Fruit fly (Drosophila melanogaster) whole organism, prepupa: ENCODE results near the gene Alms1b.
A peak's percentile ranks its signal among the peaks of the same experiment; 100 is the strongest.

ENCODE experiments used
- CG10631 ChIP-seq: fragments of 200-800 bp; sonication (Bioruptor generic); optimal IDR thresholded peaks from 2 replicates; lab custom pipeline; 2016; ENCODE audit warnings: missing biosample characterization, missing genetic modification characterization
- CG10669 ChIP-seq: fragments of 200-800 bp; sonication (Bioruptor generic); optimal IDR thresholded peaks from 3 replicates; lab custom pipeline; 2018; ENCODE audit warnings: missing biosample characterization, mild to moderate bottlenecking, missing genetic modification characterization, moderate library complexity
- CG11294 ChIP-seq: fragments of 200-800 bp; sonication (Bioruptor generic); IDR thresholded peaks from 2 replicates; pipeline ENCODE4 v1.3.6; 2022; ENCODE audit warnings: missing biosample characterization, missing genetic modification characterization
- CG11762 ChIP-seq: fragments of 200-800 bp; sonication (Bioruptor generic); optimal IDR thresholded peaks from 3 replicates; lab custom pipeline; 2016; ENCODE audit warnings: missing biosample characterization, missing genetic modification characterization; ENCODE audit not compliant: insufficient read depth
- CG11902 ChIP-seq: fragments of 200-800 bp; sonication (Bioruptor generic); optimal IDR thresholded peaks from 3 replicates; lab custom pipeline; 2016; ENCODE audit warnings: missing biosample characterization, missing genetic modification characterization
- CG1621 ChIP-seq: fragments of 200-800 bp; sonication (Bioruptor generic); optimal IDR thresholded peaks from 3 replicates; lab custom pipeline; 2018; ENCODE audit warnings: missing biosample characterization, mild to moderate bottlenecking, missing genetic modification characterization
- CG16779 ChIP-seq: fragments of 200-800 bp; sonication (Bioruptor generic); optimal IDR thresholded peaks from 3 replicates; lab custom pipeline; 2017; ENCODE audit warnings: missing biosample characterization, mild to moderate bottlenecking, missing genetic modification characterization
- CG3032 ChIP-seq: fragments of 200-800 bp; optimal IDR thresholded peaks from 2 replicates; lab custom pipeline; 2019; ENCODE audit warnings: missing biosample characterization, mild to moderate bottlenecking, missing genetic modification characterization, moderate library complexity
- CG31627 ChIP-seq: fragments of 200-800 bp; sonication (Bioruptor generic); optimal IDR thresholded peaks from 3 replicates; lab custom pipeline; 2016; ENCODE audit warnings: missing biosample characterization, missing genetic modification characterization
- CG32006 ChIP-seq: fragments of 200-800 bp; sonication (Bioruptor generic); optimal IDR thresholded peaks from 3 replicates; lab custom pipeline; 2017; ENCODE audit warnings: missing biosample characterization, mild to moderate bottlenecking, missing genetic modification characterization
- CG34406 ChIP-seq: fragments of 200-800 bp; sonication (Bioruptor generic); optimal IDR thresholded peaks from 3 replicates; lab custom pipeline; 2016; ENCODE audit warnings: missing biosample characterization, missing genetic modification characterization
- CG3919 ChIP-seq: fragments of 200-800 bp; sonication (Bioruptor generic); optimal IDR thresholded peaks from 3 replicates; lab custom pipeline; 2016; ENCODE audit warnings: missing biosample characterization, missing genetic modification characterization
- CG4318 ChIP-seq: fragments of 200-800 bp; sonication (Bioruptor generic); optimal IDR thresholded peaks from 3 replicates; lab custom pipeline; 2017; ENCODE audit warnings: missing biosample characterization, mild to moderate bottlenecking, missing genetic modification characterization
- CG6163 ChIP-seq: fragments of 200-800 bp; sonication (Bioruptor generic); IDR thresholded peaks from 3 replicates; pipeline ENCODE4 v1.3.6; 2022; ENCODE audit warnings: missing biosample characterization, missing genetic modification characterization
- CG6276 ChIP-seq: fragments of 200-800 bp; sonication (Bioruptor generic); optimal IDR thresholded peaks from 2 replicates; lab custom pipeline; 2017; ENCODE audit warnings: missing biosample characterization, mild to moderate bottlenecking, missing genetic modification characterization
- CG6792 ChIP-seq: fragments of 200-800 bp; sonication (Bioruptor generic); optimal IDR thresholded peaks from 3 replicates; lab custom pipeline; 2016; ENCODE audit warnings: missing biosample characterization, missing genetic modification characterization
- CG6808 ChIP-seq: fragments of 200-800 bp; sonication (Bioruptor generic); optimal IDR thresholded peaks from 3 replicates; lab custom pipeline; 2017; ENCODE audit warnings: missing biosample characterization, missing genetic modification characterization, mild to moderate bottlenecking, moderate library complexity, missing genetic modification reagents
- CG6854 ChIP-seq: fragments of 200-800 bp; sonication (Bioruptor generic); optimal IDR thresholded peaks from 2 replicates; lab custom pipeline; 2017; ENCODE audit warnings: missing biosample characterization, mild to moderate bottlenecking, missing genetic modification characterization
- CG7368 ChIP-seq: fragments of 200-800 bp; sonication (Bioruptor generic); optimal IDR thresholded peaks from 3 replicates; lab custom pipeline; 2016; ENCODE audit warnings: missing biosample characterization, missing genetic modification characterization
- CG8119 ChIP-seq: fragments of 200-800 bp; sonication (Bioruptor generic); IDR thresholded peaks from 3 replicates; pipeline ENCODE4 v1.3.6; 2022; ENCODE audit warnings: missing biosample characterization, missing genetic modification characterization
- CG9139 ChIP-seq: fragments of 200-800 bp; sonication (Bioruptor generic); optimal IDR thresholded peaks from 3 replicates; lab custom pipeline; 2017; ENCODE audit warnings: missing biosample characterization, mild to moderate bottlenecking, missing genetic modification characterization
- Eip75B ChIP-seq: fragments of 200-800 bp; sonication (Bioruptor generic); optimal IDR thresholded peaks from 3 replicates; lab custom pipeline; 2016; ENCODE audit warnings: missing biosample characterization, missing genetic modification characterization
- Eip78C ChIP-seq: fragments of 200-800 bp; sonication (Bioruptor generic); peaks from one replicate; lab custom pipeline; 2016; ENCODE audit warnings: missing biosample characterization, missing genetic modification characterization
- Eip93F ChIP-seq: fragments of 200-800 bp; sonication (Bioruptor generic); optimal IDR thresholded peaks from 2 replicates; lab custom pipeline; 2016; ENCODE audit warnings: missing biosample characterization, mild to moderate bottlenecking, missing genetic modification characterization
- Ets21C ChIP-seq: fragments of 200-800 bp; sonication (Bioruptor generic); optimal IDR thresholded peaks from 3 replicates; lab custom pipeline; 2016; ENCODE audit warnings: missing biosample characterization, missing genetic modification characterization
- Ets96B ChIP-seq: fragments of 200-800 bp; optimal IDR thresholded peaks from 2 replicates; lab custom pipeline; 2019; ENCODE audit warnings: missing biosample characterization, mild to moderate bottlenecking, missing genetic modification characterization, moderate library complexity
- Hr38 ChIP-seq: sonication (Bioruptor generic); optimal IDR thresholded peaks from 2 replicates; lab custom pipeline; 2016; ENCODE audit warnings: missing biosample characterization, missing genetic modification characterization
- Lpt ChIP-seq: fragments of 200-800 bp; sonication (Bioruptor generic); optimal IDR thresholded peaks from 3 replicates; lab custom pipeline; 2016; ENCODE audit warnings: missing biosample characterization, missing genetic modification characterization
- Met ChIP-seq: fragments of 200-800 bp; sonication (Bioruptor generic); optimal IDR thresholded peaks from 3 replicates; lab custom pipeline; 2016; ENCODE audit warnings: missing biosample characterization, missing genetic modification characterization
- OdsH ChIP-seq: fragments of 200-800 bp; sonication (Bioruptor generic); optimal IDR thresholded peaks from 3 replicates; lab custom pipeline; 2016; ENCODE audit warnings: missing biosample characterization, missing genetic modification characterization
- Smox ChIP-seq: fragments of 200-800 bp; sonication (Bioruptor generic); optimal IDR thresholded peaks from 3 replicates; lab custom pipeline; 2016; ENCODE audit warnings: missing biosample characterization, missing genetic modification characterization
- Sox14 ChIP-seq: fragments of 200-800 bp; sonication (Bioruptor generic); optimal IDR thresholded peaks from 3 replicates; lab custom pipeline; 2016; ENCODE audit warnings: missing biosample characterization, missing genetic modification characterization
- Sox15 ChIP-seq: fragments of 200-800 bp; sonication (Bioruptor generic); optimal IDR thresholded peaks from 3 replicates; lab custom pipeline; 2016; ENCODE audit warnings: missing biosample characterization, missing genetic modification characterization
- achi ChIP-seq: fragments of 200-800 bp; sonication (Bioruptor generic); optimal IDR thresholded peaks from 3 replicates; lab custom pipeline; 2016; ENCODE audit warnings: missing biosample characterization, missing genetic modification characterization
- acj6 ChIP-seq: fragments of 200-800 bp; sonication (Bioruptor generic); optimal IDR thresholded peaks from 3 replicates; lab custom pipeline; 2016; ENCODE audit warnings: missing biosample characterization, missing genetic modification characterization
- cyc ChIP-seq: fragments of 200-800 bp; sonication (Bioruptor generic); optimal IDR thresholded peaks from 3 replicates; lab custom pipeline; 2016; ENCODE audit warnings: missing biosample characterization, missing genetic modification characterization
- dac ChIP-seq: fragments of 200-800 bp; sonication (Bioruptor generic); optimal IDR thresholded peaks from 2 replicates; lab custom pipeline; 2017; ENCODE audit warnings: missing biosample characterization, mild to moderate bottlenecking, missing genetic modification characterization
- dsx ChIP-seq: fragments of 200-800 bp; optimal IDR thresholded peaks from 3 replicates; lab custom pipeline; 2019; ENCODE audit warnings: missing biosample characterization, mild to moderate bottlenecking, missing genetic modification characterization, moderate library complexity; ENCODE audit not compliant: poor library complexity, severe bottlenecking
- eg ChIP-seq: fragments of 200-800 bp; sonication (Bioruptor generic); IDR thresholded peaks from 3 replicates; pipeline ENCODE4 v1.3.6; 2022; ENCODE audit warnings: missing biosample characterization, missing genetic modification characterization
- esn ChIP-seq: fragments of 200-800 bp; sonication (Bioruptor generic); optimal IDR thresholded peaks from 2 replicates; lab custom pipeline; 2016; ENCODE audit warnings: missing biosample characterization, mild to moderate bottlenecking, missing genetic modification characterization, moderate library complexity
- fd59A ChIP-seq: fragments of 200-800 bp; sonication (Bioruptor generic); optimal IDR thresholded peaks from 2 replicates; lab custom pipeline; 2017; ENCODE audit warnings: missing biosample characterization, mild to moderate bottlenecking, missing genetic modification characterization, missing genetic modification reagents
- fd85E ChIP-seq: fragments of 200-800 bp; sonication (Bioruptor generic); optimal IDR thresholded peaks from 3 replicates; lab custom pipeline; 2016; ENCODE audit warnings: missing biosample characterization, missing genetic modification characterization
- lz ChIP-seq: fragments of 200-800 bp; sonication (Bioruptor generic); optimal IDR thresholded peaks from 3 replicates; lab custom pipeline; 2016; ENCODE audit warnings: missing biosample characterization, missing genetic modification characterization
- net ChIP-seq: fragments of 200-800 bp; sonication (Bioruptor generic); optimal IDR thresholded peaks from 3 replicates; lab custom pipeline; 2016; ENCODE audit warnings: missing biosample characterization, missing genetic modification characterization
- pdm3 ChIP-seq: fragments of 200-800 bp; sonication (Bioruptor generic); optimal IDR thresholded peaks from 3 replicates; lab custom pipeline; 2016; ENCODE audit warnings: missing biosample characterization, missing genetic modification characterization
- salr ChIP-seq, 2 experiments: fragments of 200-800 bp; sonication (Bioruptor generic); optimal IDR thresholded peaks; 3 replicates each; lab custom pipeline; 2016 to 2018; ENCODE audit warnings: missing biosample characterization in 2 of 2, missing genetic modification characterization in 2 of 2, mild to moderate bottlenecking in 1 of 2
- spab ChIP-seq: fragments of 200-800 bp; sonication (Bioruptor generic); optimal IDR thresholded peaks from 2 replicates; lab custom pipeline; 2017; ENCODE audit warnings: missing biosample characterization, mild to moderate bottlenecking, missing genetic modification characterization, missing genetic modification reagents
- ss ChIP-seq, 2 experiments: fragments of 200-800 bp; sonication (Bioruptor generic); optimal IDR thresholded peaks; 2 replicates in 1 of 2; 3 replicates in 1 of 2; lab custom pipeline; 2017 to 2018; ENCODE audit warnings: mild to moderate bottlenecking in 2 of 2, missing biosample characterization in 2 of 2, missing genetic modification characterization in 2 of 2, moderate library complexity in 1 of 2
- svp ChIP-seq: fragments of 200-800 bp; sonication (Bioruptor generic); peaks from one replicate; lab custom pipeline; 2016; ENCODE audit warnings: missing biosample characterization, missing genetic modification characterization
- topi ChIP-seq: fragments of 200-800 bp; sonication (Bioruptor generic); optimal IDR thresholded peaks from 3 replicates; lab custom pipeline; 2016; ENCODE audit warnings: missing biosample characterization, missing genetic modification characterization
- vri ChIP-seq: fragments of 200-800 bp; sonication (Bioruptor generic); optimal IDR thresholded peaks from 3 replicates; lab custom pipeline; 2016; ENCODE audit warnings: missing biosample characterization, mild to moderate bottlenecking, missing genetic modification characterization

Alms1b gene

dm6 chrX:4666650-4667360 lies 36.1 kb upstream of the Alms1b start, which contains the start of gene CG3009:
Gene CG3009 (minus strand): TSS chrX:4666700.
- TF ChIP-seq Eip75B (GFP tag; lab: Kevin White, UChicago), result peak; percentile 98
- peak; percentile 58 for TF ChIP-seq Hr38 (GFP tag; lab: Kevin White, UChicago)
- TF ChIP-seq net, result peak; percentile 98
- peak; percentile 96 for TF ChIP-seq CG10669 (GFP tag; lab: Kevin White, UChicago)
- TF ChIP-seq spab (GFP tag; lab: Kevin White, UChicago), result peak; percentile 95
- TF ChIP-seq CG32006 (GFP tag; lab: Kevin White, UChicago), result peak; percentile 98
- peak; percentile 97 for TF ChIP-seq CG34406 (GFP tag; lab: Kevin White, UChicago)
- TF ChIP-seq cyc, result peak; percentile 98
- TF ChIP-seq Ets21C, result peak; percentile 98
- peak; percentile 97 for TF ChIP-seq CG11902 (GFP tag; lab: Kevin White, UChicago)
- TF ChIP-seq CG6808 (GFP tag; lab: Kevin White, UChicago), result peak; percentile 95
- TF ChIP-seq fd85E, result peak; percentile 95
- peak; percentile 98 for TF ChIP-seq pdm3 (GFP tag; lab: Kevin White, UChicago)
- peak; percentile 96 for TF ChIP-seq CG1621 (tag; lab: Kevin White, UChicago)
- TF ChIP-seq topi (GFP tag; lab: Kevin White, UChicago), result peak; percentile 99
- TF ChIP-seq Eip93F, result peak; percentile 79
- peak; percentile 95 for TF ChIP-seq CG16779 (tag; lab: Kevin White, UChicago)
- peak; percentile 99 for TF ChIP-seq esn
- peak; percentile 98 for TF ChIP-seq eg
- peak; percentile 98 for TF ChIP-seq CG3919 (GFP tag; lab: Kevin White, UChicago)
- TF ChIP-seq Sox15 (GFP tag; lab: Kevin White, UChicago), result peak; percentile 96
- peak; percentile 93 for TF ChIP-seq CG9139 (GFP tag; lab: Kevin White, UChicago)
- peak; percentile 96 for TF ChIP-seq Ets96B (tag; lab: Kevin White, UChicago)
- peak; percentile 98 for TF ChIP-seq Met (GFP tag; lab: Kevin White, UChicago)
- TF ChIP-seq OdsH, result peak; percentile 97
- TF ChIP-seq ss (GFP tag; optimal IDR thresholded peaks at IDR 0.05; lab: Kevin White, UChicago), result peak; percentile 92 to 97
- TF ChIP-seq CG31627, result peak; percentile 98
- TF ChIP-seq lz (GFP tag; lab: Kevin White, UChicago), result peak; percentile 98
- peak; percentile 96 for TF ChIP-seq CG6854
- peak; percentile 95 for TF ChIP-seq fd59A (GFP tag; lab: Kevin White, UChicago)
- peak; percentile 97 for TF ChIP-seq dac (GFP tag; lab: Kevin White, UChicago)
- TF ChIP-seq acj6 (GFP tag; lab: Kevin White, UChicago), result peak; percentile 97
- TF ChIP-seq CG6792 (GFP tag; lab: Kevin White, UChicago), result peak; percentile 99
- TF ChIP-seq Lpt (GFP tag; lab: Kevin White, UChicago), result peak; percentile 96
- peak; percentile 97 for TF ChIP-seq Sox14
- peak; percentile 98 for TF ChIP-seq CG6163 (GFP tag; lab: Robert Waterston, UW)
- TF ChIP-seq CG4318, result peak; percentile 96
- peak; percentile 97 for TF ChIP-seq vri
- TF ChIP-seq dsx (GFP tag; lab: Kevin White, UChicago), result peak; percentile 93
- TF ChIP-seq svp (GFP tag; lab: Kevin White, UChicago), result peak; percentile 99
- TF ChIP-seq CG6276 (GFP tag; lab: Kevin White, UChicago), result peak; percentile 95
- TF ChIP-seq Eip78C (GFP tag; lab: Kevin White, UChicago), result peak; percentile 99
- peak; percentile 98 for TF ChIP-seq CG8119 (GFP tag; lab: Robert Waterston, UW)
- TF ChIP-seq CG10631 (GFP tag; lab: Kevin White, UChicago), result peak; percentile 97
- peak; percentile 93 for TF ChIP-seq CG11294 (GFP tag; lab: Robert Waterston, UW)
- TF ChIP-seq CG7368 (GFP tag; lab: Kevin White, UChicago), result peak; percentile 98
- peak; percentile 90 to 94 for TF ChIP-seq salr (GFP tag; optimal IDR thresholded peaks at IDR 0.05; lab: Kevin White, UChicago)
- TF ChIP-seq CG11762, result peak; percentile 96
- TF ChIP-seq CG3032, result peak; percentile 94
- TF ChIP-seq achi (GFP tag; lab: Kevin White, UChicago), result peak; percentile 97
- TF ChIP-seq Smox (GFP tag; lab: Kevin White, UChicago), result peak; percentile 98
